Worm (Caenorhabditis elegans): ENCODE measurements around the gene F57A10.2.
"Not testable (repeated sequence)": the region's sequence is repeated elsewhere in the genome, so short reads cannot be mapped to it uniquely, and the experiment has no call there.

The F57A10.2 gene

ce11 chrV:15766122-15766594 lies at the start of gene F57A10.2, which contains the start of gene haf-3:
Gene F57A10.2, plus strand, starts transcription at chrV:15766575.
Gene haf-3, minus strand, starts transcription at chrV:15766172.
- TF ChIP-seq dao-5 (tag; optimal IDR thresholded peaks at IDR 0.05) (no peak), him-1 (tag; optimal IDR thresholded peaks at IDR 0.05) (peak; percentile 47), W03F9.2 (tag; optimal IDR thresholded peaks at IDR 0.05) (peak; percentile 95)

ce11 chrV:15716679-15717078 lies 49.7 kb upstream of the F57A10.2 start, which contains the start of gene Y6E2A.4:
Gene Y6E2A.4, minus strand, starts transcription at chrV:15716779.
- TF ChIP-seq W03F9.2 (tag; optimal IDR thresholded peaks at IDR 0.05) = no peak
- TF ChIP-seq dao-5 (tag; optimal IDR thresholded peaks at IDR 0.05) = no peak
- TF ChIP-seq him-1 (tag; optimal IDR thresholded peaks at IDR 0.05) = no peak

DNA sequence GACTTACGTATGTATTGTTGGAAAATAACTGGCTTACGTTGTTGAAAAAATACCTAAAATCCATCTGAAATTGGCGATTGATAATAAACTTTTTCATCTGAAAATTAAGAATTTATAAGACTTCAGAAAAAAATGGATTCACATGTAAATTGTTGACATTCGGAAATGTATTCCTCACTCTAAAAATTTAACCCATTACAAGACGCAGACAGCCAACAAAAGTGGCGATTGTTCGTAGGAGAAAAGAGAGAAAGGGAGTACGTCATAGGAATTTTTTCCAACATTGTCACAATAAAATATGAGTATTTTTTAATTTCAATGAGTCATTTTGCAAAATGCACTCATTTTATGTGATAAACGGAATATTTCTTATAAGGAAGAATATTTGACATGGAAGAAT lies 47.8 kb upstream of the F57A10.2 start, which contains the start of gene Y6E2A.5:
Gene Y6E2A.5 (minus strand): TSS at position 101 of the 400 bp plus-strand sequence.
- TF ChIP-seq dao-5 (tag; optimal IDR thresholded peaks at IDR 0.05) = no peak
- TF ChIP-seq W03F9.2 (tag; optimal IDR thresholded peaks at IDR 0.05) = no peak
- TF ChIP-seq him-1 (tag; optimal IDR thresholded peaks at IDR 0.05) = no peak

DNA sequence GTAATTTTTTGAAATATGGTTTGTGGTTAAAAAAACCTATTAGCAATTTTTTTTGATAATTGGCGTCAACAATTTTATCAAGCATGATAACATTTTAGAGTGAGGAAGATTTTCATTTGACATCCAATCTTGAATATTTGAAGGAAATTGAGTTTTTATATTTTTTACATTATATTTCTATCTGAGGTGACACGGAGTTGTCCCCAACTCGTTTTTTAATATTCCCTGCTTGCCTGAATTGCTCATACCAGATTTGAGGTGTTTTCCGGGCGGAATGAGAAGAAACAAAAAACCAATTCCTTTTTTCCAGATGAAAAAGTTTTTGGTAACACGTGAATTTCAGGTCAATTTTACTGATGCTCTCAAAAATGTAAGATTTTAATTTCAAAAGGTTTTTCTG lies 46.8 kb upstream of the F57A10.2 start, which contains the start of gene Y6E2A.7:
Gene Y6E2A.7 (plus strand): TSS at position 301 of the 400 bp plus-strand sequence.
- TF ChIP-seq him-1 (tag; optimal IDR thresholded peaks at IDR 0.05) (no peak), dao-5 (tag; optimal IDR thresholded peaks at IDR 0.05) (no peak), W03F9.2 (tag; optimal IDR thresholded peaks at IDR 0.05) (no peak)

ce11 chrV:15721431-15721830 lies 44.9 kb upstream of the F57A10.2 start:
- no peak for TF ChIP-seq dao-5 (tag; optimal IDR thresholded peaks at IDR 0.05)
- TF ChIP-seq him-1 (tag; optimal IDR thresholded peaks at IDR 0.05) = no peak
- TF ChIP-seq W03F9.2 (tag; optimal IDR thresholded peaks at IDR 0.05) = no peak

- TF ChIP-seq W03F9.2 (tag; optimal IDR thresholded peaks at IDR 0.05) (no peak), him-1 (tag; optimal IDR thresholded peaks at IDR 0.05) (no peak), dao-5 (tag; optimal IDR thresholded peaks at IDR 0.05) (no peak)
These were observed 44.5 kb upstream of the F57A10.2 start, which contains the start of gene srh-140 for ce11 chrV:15721888-15722287. Gene srh-140, plus strand, starts transcription at chrV:15722188.

ce11 chrV:15726610-15727009 lies 39.8 kb upstream of the F57A10.2 start, which contains the start of the genes irld-57 and sfxn-1.3:
Gene irld-57, minus strand, starts transcription at chrV:15726710.
Gene sfxn-1.3, plus strand, starts transcription at chrV:15726841.
- no peak for TF ChIP-seq him-1 (tag; optimal IDR thresholded peaks at IDR 0.05)
- TF ChIP-seq W03F9.2 (tag; optimal IDR thresholded peaks at IDR 0.05) = no peak
- no peak for TF ChIP-seq dao-5 (tag; optimal IDR thresholded peaks at IDR 0.05)

- TF ChIP-seq W03F9.2 (tag; optimal IDR thresholded peaks at IDR 0.05) = no peak
- no peak for TF ChIP-seq him-1 (tag; optimal IDR thresholded peaks at IDR 0.05)
- no peak for TF ChIP-seq dao-5 (tag; optimal IDR thresholded peaks at IDR 0.05)
These were observed 35.9 kb upstream of the F57A10.2 start, which contains the start of gene Y6E2A.10 for ce11 chrV:15730459-15730858. Gene Y6E2A.10, minus strand, starts transcription at chrV:15730559.

DNA sequence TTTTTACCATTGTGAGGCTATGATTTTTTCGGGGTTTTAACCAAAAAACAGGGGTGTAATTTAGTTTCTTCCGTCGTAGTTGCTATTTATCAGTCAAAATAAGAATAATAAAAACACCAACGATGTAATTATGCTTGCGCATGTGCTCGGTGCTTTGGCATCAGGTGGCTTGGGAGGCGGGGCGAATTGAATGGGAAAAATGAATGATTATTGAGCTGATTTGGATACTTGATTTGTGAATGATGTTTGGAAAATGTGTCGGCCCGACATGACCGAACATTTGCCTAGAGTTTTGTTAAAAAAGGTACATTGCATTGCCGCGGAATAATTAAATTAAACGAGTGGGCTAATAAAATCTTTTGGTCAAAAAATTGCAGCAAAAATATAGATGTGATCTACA lies 34.2 kb upstream of the F57A10.2 start, which contains the start of gene str-38:
Gene str-38 (minus strand): TSS at position 101 of the 400 bp plus-strand sequence.
- no peak for TF ChIP-seq him-1 (tag; optimal IDR thresholded peaks at IDR 0.05)
- TF ChIP-seq dao-5 (tag; optimal IDR thresholded peaks at IDR 0.05) = no peak
- TF ChIP-seq W03F9.2 (tag; optimal IDR thresholded peaks at IDR 0.05) = no peak

- TF ChIP-seq him-1 (tag; optimal IDR thresholded peaks at IDR 0.05) (no peak), W03F9.2 (tag; optimal IDR thresholded peaks at IDR 0.05) (no peak), dao-5 (tag; optimal IDR thresholded peaks at IDR 0.05) (no peak)
These were observed 33.4 kb upstream of the F57A10.2 start for ce11 chrV:15733020-15733419.

ce11 chrV:15733568-15733967 lies 32.8 kb upstream of the F57A10.2 start, which contains the start of gene T23D5.3:
Gene T23D5.3, minus strand, starts transcription at chrV:15733668.
- no peak for TF ChIP-seq dao-5 (tag; optimal IDR thresholded peaks at IDR 0.05)
- no peak for TF ChIP-seq him-1 (tag; optimal IDR thresholded peaks at IDR 0.05)
- no peak for TF ChIP-seq W03F9.2 (tag; optimal IDR thresholded peaks at IDR 0.05)

ce11 chrV:15735720-15736119 lies 30.7 kb upstream of the F57A10.2 start, which contains the start of gene str-27:
Gene str-27, minus strand, starts transcription at chrV:15735820.
- TF ChIP-seq him-1 (tag; optimal IDR thresholded peaks at IDR 0.05) (no peak), dao-5 (tag; optimal IDR thresholded peaks at IDR 0.05) (no peak), W03F9.2 (tag; optimal IDR thresholded peaks at IDR 0.05) (no peak)

- TF ChIP-seq him-1 (tag; optimal IDR thresholded peaks at IDR 0.05) = no peak
- TF ChIP-seq W03F9.2 (tag; optimal IDR thresholded peaks at IDR 0.05) = no peak
- no peak for TF ChIP-seq dao-5 (tag; optimal IDR thresholded peaks at IDR 0.05)
These were observed 24.5 kb upstream of the F57A10.2 start, which contains the start of gene str-18 for ce11 chrV:15741851-15742250. Gene str-18, minus strand, starts transcription at chrV:15741951.

DNA sequence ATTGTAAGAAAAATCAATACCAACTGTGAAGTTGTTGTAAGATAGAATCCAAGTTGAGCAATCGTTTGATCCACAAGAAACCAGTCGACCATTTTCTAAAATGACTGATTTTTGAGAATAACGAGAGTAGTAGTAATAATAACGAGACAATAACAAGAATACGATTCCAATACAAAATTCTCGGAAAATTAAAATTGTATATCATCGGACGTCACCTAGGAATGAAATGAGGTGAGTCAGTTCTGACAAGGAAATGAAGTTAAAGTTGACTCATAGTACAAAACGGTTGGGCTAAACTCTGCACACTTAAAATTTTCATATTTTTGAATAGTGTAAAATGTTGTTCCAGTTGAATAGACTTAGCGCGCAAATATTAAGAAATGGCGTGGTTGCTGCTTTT lies 22.0 kb upstream of the F57A10.2 start, which contains the start of gene str-19:
Gene str-19 (minus strand): TSS at position 101 of the 400 bp plus-strand sequence.
- TF ChIP-seq W03F9.2, him-1, dao-5 (tag; optimal IDR thresholded peaks at IDR 0.05): not testable (repeated sequence)
